Worm (Caenorhabditis elegans): ENCODE results near the gene lpd-7.

Gene lpd-7

DNA sequence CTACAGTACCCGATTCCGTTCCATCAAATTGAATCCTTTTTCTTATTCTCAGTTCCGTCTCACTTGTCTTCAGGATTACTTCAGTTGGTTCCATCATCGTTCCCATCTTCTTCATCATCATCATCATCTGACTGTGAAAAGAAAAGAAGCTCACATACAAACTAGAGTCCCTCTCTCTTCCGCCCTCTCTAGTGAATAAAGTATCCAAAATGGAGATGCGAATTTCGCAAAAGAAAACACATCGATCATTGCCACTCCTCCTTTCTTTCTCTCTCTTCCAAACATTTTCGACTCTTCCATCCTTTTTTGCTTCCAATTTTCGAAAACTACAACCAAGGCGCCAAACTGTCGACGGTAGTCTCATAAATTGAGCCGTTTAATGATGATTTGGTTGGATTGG lies 20.3 kb upstream of the lpd-7 start:
- TF ChIP-seq madf-5 (GFP tag; IDR thresholded peaks at IDR 0.05) (no peak), lsy-2 (tag; optimal IDR thresholded peaks at IDR 0.05) (peak in 1 of 2 experiments; percentile 13), nhr-102 (tag; optimal IDR thresholded peaks at IDR 0.05) (no peak), unc-62 (GFP tag; optimal IDR thresholded peaks at IDR 0.05 in 1 of 2) (peak in 1 of 2 experiments; percentile 99), unc-62 (tag; optimal IDR thresholded peaks at IDR 0.05) (no peak), snpc-4 (tag; optimal IDR thresholded peaks at IDR 0.05) (no peak), ceh-82 (tag; optimal IDR thresholded peaks at IDR 0.05) (no peak), zag-1 (tag; optimal IDR thresholded peaks at IDR 0.05) (no peak), attf-4 (tag; optimal IDR thresholded peaks at IDR 0.05) (no peak), hmg-1.1 (GFP tag; IDR thresholded peaks at IDR 0.05) (no peak), ama-1 (optimal IDR thresholded peaks at IDR 0.05) (no peak), daf-8 (GFP tag; IDR thresholded peaks at IDR 0.05) (no peak), pha-4 (GFP tag; IDR thresholded peaks at IDR 0.05) (no peak), pha-4 (tag; optimal IDR thresholded peaks at IDR 0.05) (no peak), lin-38 (GFP tag; IDR thresholded peaks at IDR 0.05) (no peak), nhr-41 (GFP tag; IDR thresholded peaks at IDR 0.05) (no peak), nhr-48 (tag; optimal IDR thresholded peaks at IDR 0.05) (no peak), mxl-3 (GFP tag; optimal IDR thresholded peaks at IDR 0.05) (no peak), fkh-10 (GFP tag; optimal IDR thresholded peaks at IDR 0.05) (no peak), daf-12 (tag; optimal IDR thresholded peaks at IDR 0.05) (no peak)

DNA sequence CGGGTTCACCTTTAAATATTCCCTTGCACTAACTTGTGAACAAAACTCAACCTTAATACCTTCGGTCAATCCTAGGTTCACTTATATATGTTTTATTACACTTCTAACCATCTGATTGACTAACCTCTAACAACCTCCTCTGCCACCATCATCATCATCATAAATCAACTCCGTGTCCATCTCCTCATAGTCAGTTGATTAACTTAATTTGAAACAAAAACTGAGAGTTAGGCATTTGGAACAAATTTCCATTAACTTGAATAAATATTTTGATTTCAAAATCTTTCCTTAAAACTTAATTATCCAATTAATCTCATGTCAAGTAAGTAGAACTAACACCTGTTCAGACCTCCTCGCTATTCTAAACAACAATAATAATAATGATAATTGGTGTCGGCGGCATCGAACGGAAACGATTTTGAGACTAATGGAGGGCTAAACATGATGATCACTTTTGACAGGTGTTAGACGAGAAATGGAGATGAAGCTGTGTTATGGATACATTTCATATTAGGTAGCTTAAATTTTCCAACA lies 19.4 kb upstream of the lpd-7 start:
- TF ChIP-seq unc-39 (tag; optimal IDR thresholded peaks at IDR 0.05) (no peak), aha-1 (tag) (peak; percentile 36), nhr-11 (tag; optimal IDR thresholded peaks at IDR 0.05) (no peak), R02D3.7 (tag; optimal IDR thresholded peaks at IDR 0.05) (no peak), madf-5 (GFP tag; IDR thresholded peaks at IDR 0.05) (no peak), unc-62 (GFP tag; optimal IDR thresholded peaks at IDR 0.05 in 1 of 2) (peak in 1 of 2 experiments; percentile 92), unc-62 (tag; optimal IDR thresholded peaks at IDR 0.05) (no peak), zip-2 (tag; optimal IDR thresholded peaks at IDR 0.05) (no peak), Y75B8A.6 (GFP tag; IDR thresholded peaks at IDR 0.05) (no peak)

DNA sequence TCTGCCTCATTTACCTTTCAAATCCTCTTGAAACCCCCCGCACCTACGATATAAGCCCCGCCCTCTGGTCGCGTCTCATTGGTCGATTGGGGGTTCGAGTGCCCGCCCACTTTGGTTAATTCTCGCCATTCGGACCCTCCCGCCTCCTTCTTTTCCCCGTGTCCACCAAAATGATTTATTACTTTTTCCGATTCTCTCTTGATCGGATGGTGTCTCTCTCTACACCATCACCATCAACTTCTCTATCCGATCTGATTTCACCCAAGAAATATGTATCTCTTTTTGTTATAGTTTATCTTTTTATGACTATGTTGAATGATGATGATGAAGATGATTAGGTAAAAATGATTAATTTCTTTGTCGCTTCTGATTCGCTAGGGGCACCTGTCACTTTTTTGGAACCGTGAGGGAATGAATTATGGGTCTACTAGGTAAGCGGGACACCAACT lies 18.4 kb upstream of the lpd-7 start:
- no peak for TF ChIP-seq nhr-10 (tag; optimal IDR thresholded peaks at IDR 0.05)
- TF ChIP-seq snpc-4 (tag; optimal IDR thresholded peaks at IDR 0.05), result no peak
- peak in 1 of 2 experiments; percentile 48 for TF ChIP-seq lsy-2 (tag; optimal IDR thresholded peaks at IDR 0.05)
- TF ChIP-seq lim-7 (GFP tag; IDR thresholded peaks at IDR 0.05), result no peak
- TF ChIP-seq ceh-20 (GFP tag; IDR thresholded peaks at IDR 0.05), result peak; percentile 81
- peak; percentile 65 for TF ChIP-seq aha-1 (tag)
- TF ChIP-seq unc-62 (GFP tag; optimal IDR thresholded peaks at IDR 0.05 in 1 of 2), result peak in 1 of 2 experiments; percentile 99
- no peak for TF ChIP-seq unc-62 (tag; optimal IDR thresholded peaks at IDR 0.05)
- peak; percentile 8 for TF ChIP-seq hlh-11 (tag; optimal IDR thresholded peaks at IDR 0.05)
- TF ChIP-seq zag-1 (tag; optimal IDR thresholded peaks at IDR 0.05), result no peak
- TF ChIP-seq lir-3 (tag; optimal IDR thresholded peaks at IDR 0.05), result no peak
- no peak for TF ChIP-seq sdz-12 (GFP tag; optimal IDR thresholded peaks at IDR 0.05)
- peak in 1 of 2 experiments; percentile 2 for TF ChIP-seq mdl-1 (tag; optimal IDR thresholded peaks at IDR 0.05)

DNA sequence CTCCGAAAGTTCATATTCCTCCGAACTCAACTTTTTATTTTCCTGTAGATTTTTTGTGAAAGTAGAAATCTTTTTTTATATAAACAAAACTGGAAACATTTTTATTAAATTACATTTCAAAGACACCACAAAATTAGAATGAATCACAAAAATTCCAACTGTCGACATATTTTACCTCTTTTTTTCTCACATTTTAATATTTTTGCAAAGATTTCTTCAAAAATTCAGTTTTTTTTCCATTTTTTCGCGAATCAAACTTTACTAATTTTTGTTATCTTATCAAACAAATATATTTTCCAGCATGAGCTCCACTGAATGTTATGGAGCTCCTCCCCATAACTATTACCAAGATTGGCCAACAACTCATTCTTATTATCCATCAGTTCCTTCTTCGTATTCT lies 17.8 kb upstream of the lpd-7 start, which contains the start of gene ceh-13:
Gene ceh-13, plus strand, starts transcription at position 301 of the 400 bp plus-strand sequence.
- TF ChIP-seq ceh-62 (tag; optimal IDR thresholded peaks at IDR 0.05) (no peak), ZK546.5 (tag; optimal IDR thresholded peaks at IDR 0.05) (no peak), nhr-237 (tag; optimal IDR thresholded peaks at IDR 0.05) (no peak), set-16 (GFP tag; IDR thresholded peaks at IDR 0.05) (no peak), daf-16 (GFP tag; optimal IDR thresholded peaks at IDR 0.05) (no peak), daf-16 (tag; optimal IDR thresholded peaks at IDR 0.05) (no peak), lin-1 (GFP tag; IDR thresholded peaks at IDR 0.05) (no peak), unc-62 (GFP tag; optimal IDR thresholded peaks at IDR 0.05 in 1 of 2) (no peak), unc-62 (tag; optimal IDR thresholded peaks at IDR 0.05) (no peak), unc-130 (GFP tag; optimal IDR thresholded peaks at IDR 0.05) (no peak), F37D6.2 (tag; optimal IDR thresholded peaks at IDR 0.05) (no peak), saeg-2 (GFP tag; IDR thresholded peaks at IDR 0.05) (no peak), Y75B8A.6 (GFP tag; IDR thresholded peaks at IDR 0.05) (no peak)
